Fruit fly (Drosophila melanogaster): Measurements from ENCODE around the gene CG5199.

- TF ChIP-seq CG4282 (GFP tag; optimal IDR thresholded peaks at IDR 0.05) (no peak), unpg (GFP tag; optimal IDR thresholded peaks at IDR 0.05) (no peak), CG8765 (GFP tag; IDR thresholded peaks at IDR 0.05) (no peak), pan (optimal IDR thresholded peaks at IDR 0.05) (no peak), pan (GFP tag; optimal IDR thresholded peaks at IDR 0.05 in 1 of 2, IDR thresholded peaks at IDR 0.05 in 1 of 2) (no peak), mld (GFP tag; IDR thresholded peaks at IDR 0.05; ENCODE audit: partially characterized antibody) (no peak), br (optimal IDR thresholded peaks at IDR 0.05) (no peak), CG11456 (GFP tag; IDR thresholded peaks at IDR 0.05) (no peak), CG11093 (GFP tag; IDR thresholded peaks at IDR 0.05) (no peak), ssp (GFP tag; IDR thresholded peaks at IDR 0.05) (no peak), CG10209 (GFP tag; optimal IDR thresholded peaks at IDR 0.05) (no peak), CG12391 (tag; optimal IDR thresholded peaks at IDR 0.05) (no peak)
Measured at dm6 chr3L:20403493-20404379, 48.9 kb downstream of the CG5199 start.
